Worm (Caenorhabditis elegans): ENCODE measurements around the gene F35C11.5.

DNA sequence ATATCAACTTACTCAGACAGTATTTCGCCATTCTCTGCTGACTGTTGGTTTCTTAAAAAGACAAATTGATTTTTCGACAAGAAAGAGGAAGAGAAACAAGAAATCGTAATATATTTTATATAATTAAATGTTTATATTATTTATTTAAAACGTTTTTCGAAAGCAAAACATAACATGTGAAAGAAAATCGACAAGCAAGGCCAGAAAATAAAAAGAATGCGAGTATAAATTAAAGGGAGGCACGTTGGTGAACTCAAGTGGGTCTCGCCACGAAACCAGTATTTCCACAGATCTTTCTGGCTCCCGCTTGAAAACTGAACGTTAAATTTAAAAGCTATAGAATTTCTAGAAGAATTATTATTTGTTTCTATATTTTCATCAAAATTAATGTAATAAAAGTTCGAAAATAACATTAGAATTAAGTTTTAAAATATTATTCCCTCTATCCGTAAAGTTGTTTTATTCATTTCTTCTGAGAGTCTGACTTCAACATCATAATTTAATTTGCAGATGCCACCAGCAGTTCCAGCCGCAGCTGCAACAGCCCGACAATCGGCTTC, 29.7 kb downstream of the F35C11.5 start, which contains the start of the genes nst-1 and cct-4:
- TF ChIP-seq aly-2 (tag; optimal IDR thresholded peaks at IDR 0.05) (no peak), nhr-6 (tag; optimal IDR thresholded peaks at IDR 0.05) (no peak), nhr-11 (tag; optimal IDR thresholded peaks at IDR 0.05) (no peak), R02D3.7 (tag; optimal IDR thresholded peaks at IDR 0.05) (no peak), elt-3 (tag; optimal IDR thresholded peaks at IDR 0.05) (no peak), fos-1 (tag; optimal IDR thresholded peaks at IDR 0.05) (no peak), blmp-1 (tag; optimal IDR thresholded peaks at IDR 0.05; ENCODE audit: insufficient read depth) (no peak), unc-39 (tag; optimal IDR thresholded peaks at IDR 0.05) (no peak)
